Worm (Caenorhabditis elegans): ENCODE results near the gene ddx-15.

The ddx-15 gene

ce11 chrIII:5564799-5565198, 26.7 kb downstream of the ddx-15 start, which contains the start of gene mlc-3 (continued):
- no peak for TF ChIP-seq ama-1 (optimal IDR thresholded peaks at IDR 0.05)
- no peak for TF ChIP-seq ama-1 (GFP tag; optimal IDR thresholded peaks at IDR 0.05)
- TF ChIP-seq Y53G8AR.9 (GFP tag; conservative IDR thresholded peaks at IDR 0.05): 0 out of 2 replicates have a peak, but pooled peaks have one; percentile 46
- TF ChIP-seq tbx-9 (tag; optimal IDR thresholded peaks at IDR 0.05; ENCODE audit: borderline replicate concordance): no peak
- no peak for TF ChIP-seq rpc-1 (optimal IDR thresholded peaks at IDR 0.05)
- no peak for TF ChIP-seq rpc-1 (tag; optimal IDR thresholded peaks at IDR 0.05)
- no peak for TF ChIP-seq snpc-3.4 (tag; optimal IDR thresholded peaks at IDR 0.05)
- TF ChIP-seq snpc-1.3 (tag; optimal IDR thresholded peaks at IDR 0.05; ENCODE audit: insufficient read depth): no peak
- TF ChIP-seq atf-7 (tag; optimal IDR thresholded peaks at IDR 0.05): no peak
- no peak for TF ChIP-seq hmg-20 (GFP tag; IDR thresholded peaks at IDR 0.05)

- TF ChIP-seq atf-7 (tag; optimal IDR thresholded peaks at IDR 0.05): no peak
Observed at ce11 chrIII:5564325-5564724, 27.2 kb downstream of the ddx-15 start.

- TF ChIP-seq hmg-1.2 (GFP tag; IDR thresholded peaks at IDR 0.05) (0 out of 2 replicates have a peak, but pooled peaks have one; percentile 10), egrh-3 (GFP tag; IDR thresholded peaks at IDR 0.05) (no peak), sea-2 (GFP tag; IDR thresholded peaks at IDR 0.05) (no peak), zfh-2 (GFP tag; conservative IDR thresholded peaks at IDR 0.05) (peak; percentile 84), B0261.1 (tag; optimal IDR thresholded peaks at IDR 0.05) (no peak)
Observed at ce11 chrIII:5563680-5564079, 27.8 kb downstream of the ddx-15 start.

- TF ChIP-seq C06A6.2 (GFP tag; conservative IDR thresholded peaks at IDR 0.05) (0 out of 2 replicates have a peak, but pooled peaks have one; percentile 39), F39B2.1 (GFP tag; IDR thresholded peaks at IDR 0.05) (no peak), F55B11.4 (tag; optimal IDR thresholded peaks at IDR 0.05; ENCODE audit: borderline replicate concordance, insufficient read depth) (no peak), lsy-27 (tag; optimal IDR thresholded peaks at IDR 0.05; ENCODE audit: borderline replicate concordance, insufficient read depth) (no peak), aptf-3 (GFP tag; IDR thresholded peaks at IDR 0.05) (0 out of 2 replicates have a peak, but pooled peaks have one; percentile 27), him-1 (tag; optimal IDR thresholded peaks at IDR 0.05) (no peak), ZK185.1 (tag; optimal IDR thresholded peaks at IDR 0.05; ENCODE audit: poor library complexity, severe bottlenecking) (no peak), ztf-18 (tag; optimal IDR thresholded peaks at IDR 0.05) (no peak), madf-8 (GFP tag; conservative IDR thresholded peaks at IDR 0.05) (no peak), B0336.3 (GFP tag; IDR thresholded peaks at IDR 0.05) (peak; percentile 63; the same call in 1 of the 2 replicates), mes-4 (tag; optimal IDR thresholded peaks at IDR 0.05) (no peak), madf-6 (GFP tag; IDR thresholded peaks at IDR 0.05) (peak; percentile 48; the same call in 1 of the 2 replicates), sptf-2 (GFP tag; optimal IDR thresholded peaks at IDR 0.05) (no peak), akir-1 (GFP tag; optimal IDR thresholded peaks at IDR 0.05) (no peak), F22D6.2 (tag; optimal IDR thresholded peaks at IDR 0.05) (no peak), ztf-22 (GFP tag; optimal IDR thresholded peaks at IDR 0.05) (no peak), F33H1.4 (GFP tag; IDR thresholded peaks at IDR 0.05) (no peak), ekl-4 (GFP tag; IDR thresholded peaks at IDR 0.05) (peak; percentile 51), athp-1 (tag; optimal IDR thresholded peaks at IDR 0.05) (peak; percentile 70), dpl-1 (GFP tag; optimal IDR thresholded peaks at IDR 0.05) (no peak), ceh-58 (GFP tag; IDR thresholded peaks at IDR 0.05) (no peak), K11D2.4 (GFP tag; IDR thresholded peaks at IDR 0.05) (no peak), Y53G8AR.9 (GFP tag; conservative IDR thresholded peaks at IDR 0.05) (peak; percentile 86), sea-2 (GFP tag; IDR thresholded peaks at IDR 0.05) (no peak), ama-1 (optimal IDR thresholded peaks at IDR 0.05) (peak; percentile 52), ama-1 (GFP tag; optimal IDR thresholded peaks at IDR 0.05) (no peak), ets-4 (GFP tag; optimal IDR thresholded peaks at IDR 0.05) (no peak), ztf-26 (tag; optimal IDR thresholded peaks at IDR 0.05) (peak; percentile 3), hlh-26 (GFP tag; conservative IDR thresholded peaks at IDR 0.05) (no peak), dpff-1 (tag; optimal IDR thresholded peaks at IDR 0.05) (peak; percentile 74), let-607 (tag; optimal IDR thresholded peaks at IDR 0.05) (no peak), tbp1 (GFP tag; optimal IDR thresholded peaks at IDR 0.05) (no peak)
Observed at ce11 chrIII:5557246-5557819, 34.2 kb downstream of the ddx-15 start, which contains the start of gene rpc-2. TSS of gene rpc-2 (plus strand) at chrIII:5557365.

Data from whole organism, young adult.